Fruit fly (Drosophila melanogaster) whole organism, embryonic: Measurements from ENCODE around the gene CG14440.

Experiments
- CG10267 ChIP-seq: fragments of 200-800 bp; sonication (Bioruptor generic); optimal IDR thresholded peaks from 2 replicates; lab custom pipeline; 2018; ENCODE audit warnings: missing biosample characterization, mild to moderate bottlenecking, missing genetic modification characterization, moderate library complexity
- CG10274 ChIP-seq: fragments of 200-800 bp; sonication (Bioruptor generic); optimal IDR thresholded peaks from 3 replicates; lab custom pipeline; 2017; ENCODE audit warnings: missing biosample characterization, mild to moderate bottlenecking, missing genetic modification characterization
- CG10565 ChIP-seq: fragments of 200-800 bp; sonication (Bioruptor generic); optimal IDR thresholded peaks from 3 replicates; lab custom pipeline; 2016; ENCODE audit warnings: missing biosample characterization, mild to moderate bottlenecking, missing genetic modification characterization
- CG11504 ChIP-seq: fragments of 200-800 bp; sonication (Bioruptor generic); optimal IDR thresholded peaks from 3 replicates; lab custom pipeline; 2019; ENCODE audit warnings: missing biosample characterization, mild to moderate bottlenecking, missing genetic modification characterization, moderate library complexity
- CG12391 ChIP-seq: fragments of 200-800 bp; sonication (Bioruptor generic); optimal IDR thresholded peaks from 3 replicates; lab custom pipeline; 2018; ENCODE audit warnings: missing biosample characterization, mild to moderate bottlenecking, missing genetic modification characterization, moderate library complexity
- CG12659 ChIP-seq: fragments of 200-800 bp; sonication (Bioruptor generic); optimal IDR thresholded peaks from 3 replicates; lab custom pipeline; 2017; ENCODE audit warnings: mild to moderate bottlenecking, missing biosample characterization, missing genetic modification reagents, missing genetic modification characterization
- CG14710 ChIP-seq: fragments of 200-800 bp; sonication (Bioruptor generic); optimal IDR thresholded peaks from 3 replicates; lab custom pipeline; 2019; ENCODE audit warnings: missing biosample characterization, mild to moderate bottlenecking, missing genetic modification characterization, moderate library complexity
- CG15011 ChIP-seq: fragments of 200-800 bp; sonication (Bioruptor generic); optimal IDR thresholded peaks from 3 replicates; lab custom pipeline; 2018; ENCODE audit warnings: missing biosample characterization, mild to moderate bottlenecking, missing genetic modification characterization
- CG1647 ChIP-seq: fragments of 200-800 bp; sonication (Bioruptor generic); optimal IDR thresholded peaks from 3 replicates; lab custom pipeline; 2016; ENCODE audit warnings: missing biosample characterization, missing genetic modification characterization
- CG17359 ChIP-seq: fragments of 200-800 bp; sonication (Bioruptor generic); optimal IDR thresholded peaks from 3 replicates; lab custom pipeline; 2018; ENCODE audit warnings: missing biosample characterization, mild to moderate bottlenecking, missing genetic modification characterization, moderate library complexity
- CG2116 ChIP-seq: fragments of 200-800 bp; sonication (Bioruptor generic); optimal IDR thresholded peaks from 3 replicates; lab custom pipeline; 2018; ENCODE audit warnings: missing biosample characterization, mild to moderate bottlenecking, missing genetic modification characterization
- CG2678 ChIP-seq: fragments of 200-800 bp; sonication (Bioruptor generic); optimal IDR thresholded peaks from 3 replicates; lab custom pipeline; 2019; ENCODE audit warnings: missing biosample characterization, mild to moderate bottlenecking, missing genetic modification characterization, moderate library complexity
- CG30403 ChIP-seq: fragments of 200-800 bp; sonication (Bioruptor generic); optimal IDR thresholded peaks from 3 replicates; lab custom pipeline; 2016; ENCODE audit warnings: missing biosample characterization, missing genetic modification characterization
- CG31365 ChIP-seq: fragments of 200-800 bp; sonication (Bioruptor generic); optimal IDR thresholded peaks from 2 replicates; lab custom pipeline; 2018; ENCODE audit warnings: missing biosample characterization, mild to moderate bottlenecking, missing genetic modification characterization
- CG33213 ChIP-seq: fragments of 200-800 bp; sonication (Bioruptor generic); optimal IDR thresholded peaks from 3 replicates; lab custom pipeline; 2016; ENCODE audit warnings: missing biosample characterization, missing genetic modification characterization
- CG4328 ChIP-seq: fragments of 200-800 bp; sonication (Bioruptor generic); optimal IDR thresholded peaks from 3 replicates; lab custom pipeline; 2017; ENCODE audit warnings: missing biosample characterization, missing genetic modification reagents, missing genetic modification characterization
- CG4617 ChIP-seq: fragments of 200-800 bp; sonication (Bioruptor generic); optimal IDR thresholded peaks from 3 replicates; lab custom pipeline; 2016; ENCODE audit warnings: missing biosample characterization, missing genetic modification characterization, borderline replicate concordance
- CG8388 ChIP-seq: fragments of 200-800 bp; sonication (Bioruptor generic); optimal IDR thresholded peaks from 2 replicates; lab custom pipeline; 2019; ENCODE audit warnings: missing biosample characterization, mild to moderate bottlenecking, missing genetic modification characterization, moderate library complexity
- CG9727 ChIP-seq: fragments of 200-800 bp; sonication (Bioruptor generic); optimal IDR thresholded peaks from 3 replicates; lab custom pipeline; 2017; ENCODE audit warnings: missing biosample characterization, mild to moderate bottlenecking, missing genetic modification characterization
- Chrac-16 ChIP-seq: fragments of 200-800 bp; sonication (Bioruptor generic); optimal IDR thresholded peaks from 3 replicates; lab custom pipeline; 2016; ENCODE audit warnings: missing biosample characterization, missing genetic modification characterization
- CkIIα-i1 ChIP-seq: fragments of 200-800 bp; sonication (Bioruptor generic); IDR thresholded peaks from 2 replicates; pipeline ENCODE4 v1.3.6; 2022; ENCODE audit warnings: missing biosample characterization, missing genetic modification characterization
- CoRest ChIP-seq: fragments of 200-800 bp; sonication (Bioruptor generic); optimal IDR thresholded peaks from 3 replicates; lab custom pipeline; 2018; ENCODE audit warnings: missing biosample characterization, mild to moderate bottlenecking, missing genetic modification characterization, moderate library complexity
- Dad ChIP-seq: fragments of 200-800 bp; sonication (Bioruptor generic); optimal IDR thresholded peaks from 3 replicates; lab custom pipeline; 2016; ENCODE audit warnings: missing biosample characterization, missing genetic modification characterization
- Deaf1 ChIP-seq: fragments of 200-800 bp; optimal IDR thresholded peaks from 3 replicates; lab custom pipeline; 2019; ENCODE audit warnings: missing biosample characterization, mild to moderate bottlenecking, missing genetic modification characterization, moderate library complexity
- Doc2 ChIP-seq: fragments of 200-800 bp; sonication (Bioruptor generic); IDR thresholded peaks from 2 replicates; pipeline ENCODE4 v1.3.6; 2022; ENCODE audit warnings: missing biosample characterization, missing genetic modification characterization
- Ets65A ChIP-seq: fragments of 200-800 bp; sonication (Bioruptor generic); peaks from one replicate; lab custom pipeline; 2016; ENCODE audit warnings: missing biosample characterization, missing genetic modification characterization
- GATAe ChIP-seq: fragments of 200-800 bp; sonication (Bioruptor generic); conservative IDR thresholded peaks from 2 replicates; pipeline ENCODE4 v1.3.6; 2022; ENCODE audit warnings: missing biosample characterization, missing genetic modification characterization
- Nf-YC ChIP-seq: fragments of 200-800 bp; optimal IDR thresholded peaks from 3 replicates; lab custom pipeline; 2019; ENCODE audit warnings: missing biosample characterization, mild to moderate bottlenecking, missing genetic modification characterization, moderate library complexity
- Taf1 ChIP-seq: fragments of 200-800 bp; sonication (Bioruptor generic); IDR thresholded peaks from 2 replicates; pipeline ENCODE4 v1.3.6; 2022; ENCODE audit warnings: missing biosample characterization, missing genetic modification characterization
- ato ChIP-seq: fragments of 200-800 bp; sonication (Bioruptor generic); IDR thresholded peaks from 2 replicates; pipeline ENCODE4 v1.3.6; 2022; ENCODE audit warnings: missing biosample characterization, missing genetic modification characterization; ENCODE audit not compliant: partially characterized antibody
- bigmax ChIP-seq: fragments of 200-800 bp; sonication (Bioruptor generic); optimal IDR thresholded peaks from 2 replicates; lab custom pipeline; 2018; ENCODE audit warnings: missing biosample characterization, mild to moderate bottlenecking, missing genetic modification characterization
- br ChIP-seq: fragments of >200 bp; optimal IDR thresholded peaks from 2 replicates; lab custom pipeline; 2017
- cato ChIP-seq: fragments of 200-800 bp; sonication (Bioruptor generic); optimal IDR thresholded peaks from 2 replicates; lab custom pipeline; 2016; ENCODE audit warnings: missing biosample characterization, missing genetic modification characterization, borderline replicate concordance
- cwo ChIP-seq: fragments of 200-800 bp; sonication (Bioruptor generic); optimal IDR thresholded peaks from 3 replicates; lab custom pipeline; 2017; ENCODE audit warnings: missing biosample characterization, missing genetic modification characterization, mild to moderate bottlenecking, moderate library complexity, missing genetic modification reagents
- esg ChIP-seq: fragments of 200-800 bp; sonication (Bioruptor generic); conservative IDR thresholded peaks from 2 replicates; pipeline ENCODE4 v1.3.6; 2022; ENCODE audit warnings: missing biosample characterization, missing genetic modification characterization
- gcm2 ChIP-seq: fragments of 200-800 bp; sonication (Bioruptor generic); optimal IDR thresholded peaks from 2 replicates; lab custom pipeline; 2016; ENCODE audit warnings: missing biosample characterization, missing genetic modification characterization
- hth ChIP-seq: fragments of >200 bp; optimal IDR thresholded peaks from 2 replicates; lab custom pipeline; 2017; ENCODE audit warnings: inconsistent platforms
- ind ChIP-seq: fragments of 200-800 bp; sonication (Bioruptor generic); optimal IDR thresholded peaks from 3 replicates; lab custom pipeline; 2016; ENCODE audit warnings: missing biosample characterization, missing genetic modification characterization
- inv ChIP-seq: fragments of 200-800 bp; sonication (Bioruptor generic); IDR thresholded peaks from 2 replicates; pipeline ENCODE4 v1.3.6; 2022; ENCODE audit warnings: missing biosample characterization, missing genetic modification characterization; ENCODE audit not compliant: partially characterized antibody
- kay ChIP-seq: fragments of 200-800 bp; sonication (Bioruptor generic); optimal IDR thresholded peaks from 2 replicates; lab custom pipeline; 2016; ENCODE audit warnings: missing biosample characterization, missing genetic modification characterization
- klu ChIP-seq: fragments of 200-800 bp; sonication (Bioruptor generic); IDR thresholded peaks from 2 replicates; pipeline ENCODE4 v1.3.6; 2022; ENCODE audit warnings: missing biosample characterization, missing genetic modification characterization
- maf-S ChIP-seq: fragments of 200-800 bp; sonication (Bioruptor generic); optimal IDR thresholded peaks from 2 replicates; lab custom pipeline; 2016; ENCODE audit warnings: missing biosample characterization, missing genetic modification characterization
- nau ChIP-seq: fragments of 200-800 bp; sonication (Bioruptor generic); optimal IDR thresholded peaks from 3 replicates; lab custom pipeline; 2017; ENCODE audit warnings: missing biosample characterization, mild to moderate bottlenecking, missing genetic modification characterization, missing genetic modification reagents
- org-1 ChIP-seq: fragments of 200-800 bp; sonication (Bioruptor generic); optimal IDR thresholded peaks from 2 replicates; lab custom pipeline; 2017; ENCODE audit warnings: missing biosample characterization, missing genetic modification characterization
- pros ChIP-seq: fragments of 200-800 bp; sonication (Bioruptor generic); optimal IDR thresholded peaks from 3 replicates; lab custom pipeline; 2019; ENCODE audit warnings: missing biosample characterization, mild to moderate bottlenecking, missing genetic modification characterization, moderate library complexity
- vnd ChIP-seq: fragments of 200-800 bp; sonication (Bioruptor generic); IDR thresholded peaks from 3 replicates; pipeline ENCODE4 v1.3.6; 2022; ENCODE audit warnings: missing biosample characterization, missing genetic modification characterization; ENCODE audit not compliant: partially characterized antibody
- yki ChIP-seq: fragments of >200 bp; optimal IDR thresholded peaks from 3 replicates; lab custom pipeline; 2018
- zf30C ChIP-seq: fragments of 200-800 bp; sonication (Bioruptor generic); optimal IDR thresholded peaks from 3 replicates; lab custom pipeline; 2018; ENCODE audit warnings: missing biosample characterization, mild to moderate bottlenecking, missing genetic modification characterization

The CG14440 gene

DNA sequence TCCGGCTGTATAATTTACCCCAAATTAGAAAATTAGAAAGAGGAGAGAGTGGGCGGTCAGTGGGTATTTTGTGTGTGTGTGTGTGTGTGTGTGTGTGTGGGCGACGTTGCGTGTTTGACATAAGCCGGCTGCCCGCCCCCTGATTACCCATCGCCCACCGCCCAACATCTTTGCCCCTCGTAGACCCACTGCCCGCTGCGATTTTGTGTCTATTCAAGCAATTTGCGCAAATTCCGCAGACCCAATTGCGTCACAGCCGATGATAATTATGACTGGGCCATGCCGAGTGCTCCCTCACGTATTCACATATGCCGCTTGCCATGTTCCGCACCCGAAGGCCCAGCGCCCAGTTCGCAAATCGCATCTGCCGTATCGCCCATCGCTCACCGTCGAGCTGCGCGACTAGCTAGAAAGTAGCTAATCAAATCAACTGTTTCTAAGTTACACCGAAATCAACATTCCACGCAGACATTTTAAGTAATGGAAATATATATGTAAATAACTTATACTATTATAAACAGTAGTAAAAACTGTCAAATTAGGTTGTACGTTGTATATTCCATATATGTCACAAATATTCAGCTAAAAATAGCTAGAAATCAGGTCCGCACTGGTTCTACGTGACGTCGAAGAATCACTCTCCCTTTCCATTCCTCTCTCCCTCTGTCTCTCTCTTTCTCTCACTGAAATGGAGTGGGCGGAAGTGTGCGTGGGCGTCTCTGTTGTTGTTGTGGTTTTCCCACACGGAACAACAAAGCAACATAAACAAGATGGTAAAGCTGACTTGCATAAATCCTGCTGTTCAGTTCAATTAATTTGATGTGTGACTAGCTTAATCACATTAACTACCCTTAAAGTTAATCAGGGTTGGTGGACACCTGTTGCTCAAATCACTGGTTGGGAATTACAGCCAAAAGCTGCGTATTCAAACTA lies 41.5 kb downstream of the CG14440 start (continued):
- TF ChIP-seq CG10565 (GFP tag; lab: Kevin White, UChicago) (no peak), CG2678 (peak; percentile 75), CG12659 (GFP tag; lab: Kevin White, UChicago) (peak; percentile 30), CG15011 (GFP tag; lab: Kevin White, UChicago) (peak; percentile 43), CG4617 (GFP tag; lab: Kevin White, UChicago) (no peak), CG11504 (peak; percentile 61), esg (GFP tag; lab: Robert Waterston, UW) (no peak; the same call in 1 of the 2 replicates), bigmax (GFP tag; lab: Kevin White, UChicago) (no peak), Nf-YC (peak; percentile 59), CG30403 (GFP tag; lab: Kevin White, UChicago) (peak; percentile 35), Dad (GFP tag; lab: Kevin White, UChicago) (no peak), CG1647 (GFP tag; lab: Kevin White, UChicago) (no peak), CG10274 (no peak), Doc2 (GFP tag; lab: Robert Waterston, UW) (no peak), CkIIα-i1 (GFP tag; lab: Robert Waterston, UW) (no peak), CG31365 (tag; lab: Kevin White, UChicago) (no peak), CG17359 (tag; lab: Kevin White, UChicago) (peak; percentile 27), Chrac-16 (GFP tag; lab: Kevin White, UChicago) (peak; percentile 24), org-1 (GFP tag; lab: Kevin White, UChicago) (no peak), inv (GFP tag; lab: Robert Waterston, UW) (no peak), Taf1 (GFP tag; lab: Robert Waterston, UW) (no peak), CG2116 (GFP tag; lab: Kevin White, UChicago) (peak; percentile 3), CG33213 (GFP tag; lab: Kevin White, UChicago) (no peak), cwo (peak; percentile 52), CG9727 (GFP tag; lab: Kevin White, UChicago) (peak; percentile 45), gcm2 (GFP tag; lab: Kevin White, UChicago) (no peak), CoRest (tag; lab: Kevin White, UChicago) (peak; percentile 51), yki (lab: Kevin White, UChicago) (no peak), zf30C (GFP tag; lab: Kevin White, UChicago) (no peak), CG12391 (peak; percentile 63), br (lab: Kevin White, UChicago) (no peak), maf-S (GFP tag; lab: Kevin White, UChicago) (no peak), ato (GFP tag; lab: Robert Waterston, UW) (no peak), kay (GFP tag; lab: Kevin White, UChicago) (no peak), CG10267 (tag; lab: Kevin White, UChicago) (peak; percentile 48), CG8388 (GFP tag; lab: Kevin White, UChicago) (peak; percentile 37), cato (GFP tag; lab: Kevin White, UChicago) (no peak), hth (lab: Kevin White, UChicago) (no peak), CG14710 (peak; percentile 32), Ets65A (GFP tag; lab: Kevin White, UChicago) (no peak), nau (peak; percentile 33), CG4328 (GFP tag; lab: Kevin White, UChicago) (peak; percentile 64), klu (GFP tag; lab: Robert Waterston, UW) (peak; percentile 45), GATAe (GFP tag; lab: Robert Waterston, UW) (no peak), pros (GFP tag; lab: Kevin White, UChicago) (no peak), Deaf1 (tag; lab: Kevin White, UChicago) (peak; percentile 78), vnd (GFP tag; lab: Robert Waterston, UW) (no peak), ind (GFP tag; lab: Kevin White, UChicago) (no peak)
